Worm (Caenorhabditis elegans): Measurements from ENCODE around the gene gcsh-1.

Gene gcsh-1

DNA sequence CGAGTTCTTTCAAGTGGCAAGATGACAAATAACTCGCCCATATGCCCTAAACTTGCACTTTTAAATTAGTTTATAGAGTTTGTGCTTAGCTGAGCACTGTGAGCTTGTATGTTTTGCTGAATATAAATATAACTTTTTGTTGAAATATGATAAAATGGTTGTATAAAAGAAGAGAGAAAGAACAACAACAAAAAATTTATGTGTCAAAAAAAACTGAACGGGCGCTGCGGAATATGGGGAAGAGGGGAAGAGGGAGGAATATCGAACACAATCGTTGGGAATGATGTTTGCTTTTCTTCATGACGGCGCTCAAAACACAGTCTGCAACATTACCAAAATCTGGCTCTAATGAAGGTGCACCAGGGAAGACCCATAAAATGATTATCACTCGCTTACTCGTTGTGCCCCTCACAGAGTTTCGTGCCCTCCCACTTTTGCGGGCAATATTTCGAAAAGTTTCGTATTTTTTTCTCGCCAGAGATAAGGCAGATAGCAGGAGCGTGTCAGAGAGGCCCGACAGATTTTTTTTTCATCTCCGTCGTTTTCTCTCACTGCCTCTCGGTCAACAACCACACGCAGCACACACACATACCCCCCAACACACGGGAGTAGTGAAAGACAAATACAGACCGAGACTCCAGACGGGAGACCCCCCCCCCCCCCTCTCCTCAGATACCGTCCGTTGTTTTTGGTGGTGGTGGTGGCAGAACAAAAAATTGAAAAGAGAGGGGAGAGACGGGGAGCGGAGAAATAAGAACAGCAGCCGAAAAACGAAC lies 9.1 kb downstream of the gcsh-1 start (continued):
- peak; percentile 92 for TF ChIP-seq nhr-28 (tag; optimal IDR thresholded peaks at IDR 0.05)
- no peak for TF ChIP-seq Y105C5A.15 (GFP tag; IDR thresholded peaks at IDR 0.05)
- peak; percentile 78 for TF ChIP-seq hlh-30 (tag; optimal IDR thresholded peaks at IDR 0.05; ENCODE audit: insufficient read depth)
- peak; percentile 31 for TF ChIP-seq cey-2 (tag; optimal IDR thresholded peaks at IDR 0.05; ENCODE audit: borderline replicate concordance, insufficient read depth)
- TF ChIP-seq mdl-1 (tag; optimal IDR thresholded peaks at IDR 0.05), result peak; percentile 33 to 81
- no peak for TF ChIP-seq nhr-10 (tag; optimal IDR thresholded peaks at IDR 0.05)
- TF ChIP-seq nhr-48 (tag; optimal IDR thresholded peaks at IDR 0.05), result peak; percentile 60
- TF ChIP-seq pha-4 (GFP tag; IDR thresholded peaks at IDR 0.05), result no peak; the same call in 1 of the 2 replicates
- TF ChIP-seq pha-4 (tag; optimal IDR thresholded peaks at IDR 0.05), result peak; percentile 11
- no peak for TF ChIP-seq aly-2 (tag; optimal IDR thresholded peaks at IDR 0.05)
- peak; percentile 63; the same call in 1 of the 2 replicates for TF ChIP-seq nhr-41 (GFP tag; IDR thresholded peaks at IDR 0.05)
- 0 out of 2 replicates have a peak, but pooled peaks have one; percentile 32 for TF ChIP-seq ctbp-1 (GFP tag; IDR thresholded peaks at IDR 0.05)
- TF ChIP-seq ceh-20 (GFP tag; IDR thresholded peaks at IDR 0.05), result 0 out of 2 replicates have a peak, but pooled peaks have one; percentile 26
- TF ChIP-seq hif-1 (tag; optimal IDR thresholded peaks at IDR 0.05), result peak in 1 of 2 experiments; percentile 72
- peak; percentile 54 for TF ChIP-seq hmg-1.1 (GFP tag; IDR thresholded peaks at IDR 0.05)
- no peak for TF ChIP-seq dpl-1 (GFP tag; optimal IDR thresholded peaks at IDR 0.05)
- TF ChIP-seq aha-1 (tag), result peak; percentile 92
- TF ChIP-seq nhr-25 (tag; optimal IDR thresholded peaks at IDR 0.05; ENCODE audit: borderline replicate concordance, insufficient read depth), result no peak
- TF ChIP-seq mxl-2 (GFP tag; conservative IDR thresholded peaks at IDR 0.05), result 0 out of 2 replicates have a peak, but pooled peaks have one; percentile 23
- peak; percentile 90 for TF ChIP-seq mxl-3 (GFP tag; optimal IDR thresholded peaks at IDR 0.05)
- no peak for TF ChIP-seq tag-97 (GFP tag; IDR thresholded peaks at IDR 0.05)
- peak; percentile 68 for TF ChIP-seq set-16 (GFP tag; IDR thresholded peaks at IDR 0.05)
- TF ChIP-seq mep-1 (tag; optimal IDR thresholded peaks at IDR 0.05), result peak; percentile 55
- peak; percentile 13 for TF ChIP-seq rbr-2 (tag; optimal IDR thresholded peaks at IDR 0.05)
- TF ChIP-seq dmd-6 (GFP tag; IDR thresholded peaks at IDR 0.05), result peak; percentile 88

- TF ChIP-seq tag-97 (GFP tag; IDR thresholded peaks at IDR 0.05) (no peak), attf-4 (tag; optimal IDR thresholded peaks at IDR 0.05) (no peak), fkh-10 (GFP tag; optimal IDR thresholded peaks at IDR 0.05) (no peak), daf-16 (GFP tag; optimal IDR thresholded peaks at IDR 0.05) (no peak), daf-16 (tag; optimal IDR thresholded peaks at IDR 0.05) (peak; percentile 36), nhr-102 (tag; optimal IDR thresholded peaks at IDR 0.05) (no peak), mxl-2 (GFP tag; conservative IDR thresholded peaks at IDR 0.05) (no peak), F26F4.8 (GFP tag; conservative IDR thresholded peaks at IDR 0.05) (no peak), dve-1 (tag; optimal IDR thresholded peaks at IDR 0.05; ENCODE audit: insufficient read depth) (peak; percentile 54), ceh-20 (GFP tag; IDR thresholded peaks at IDR 0.05) (no peak), egl-43 (GFP tag; IDR thresholded peaks at IDR 0.05) (no peak), ZK546.5 (tag; optimal IDR thresholded peaks at IDR 0.05) (no peak), lsy-2 (tag; optimal IDR thresholded peaks at IDR 0.05) (no peak), ceh-28 (tag; optimal IDR thresholded peaks at IDR 0.05) (no peak), mep-1 (tag; optimal IDR thresholded peaks at IDR 0.05) (no peak), lin-15B (tag; optimal IDR thresholded peaks at IDR 0.05) (no peak), duxl-1 (tag; optimal IDR thresholded peaks at IDR 0.05; ENCODE audit: poor library complexity) (no peak), dmd-6 (GFP tag; IDR thresholded peaks at IDR 0.05) (peak; percentile 35), nhr-48 (tag; optimal IDR thresholded peaks at IDR 0.05) (no peak), F10B5.3 (tag; optimal IDR thresholded peaks at IDR 0.05) (peak; percentile 7), arid-1 (GFP tag; conservative IDR thresholded peaks at IDR 0.05) (no peak), rbr-2 (tag; optimal IDR thresholded peaks at IDR 0.05) (no peak), ama-1 (optimal IDR thresholded peaks at IDR 0.05) (no peak), ceh-82 (tag; optimal IDR thresholded peaks at IDR 0.05) (no peak), nhr-237 (tag; optimal IDR thresholded peaks at IDR 0.05) (no peak), gei-8 (GFP tag; optimal IDR thresholded peaks at IDR 0.05) (no peak), mxl-3 (GFP tag; optimal IDR thresholded peaks at IDR 0.05) (peak; percentile 47), madf-9 (GFP tag; conservative IDR thresholded peaks at IDR 0.05) (no peak), pha-4 (GFP tag; IDR thresholded peaks at IDR 0.05) (no peak), pha-4 (tag; optimal IDR thresholded peaks at IDR 0.05) (no peak), daf-8 (GFP tag; IDR thresholded peaks at IDR 0.05) (no peak), pqm-1 (tag; optimal IDR thresholded peaks at IDR 0.05) (peak; percentile 72)
Observed at ce11 chrX:14504551-14504902, 10.3 kb downstream of the gcsh-1 start.

Data from whole organism, L4 larva.